Worm (Caenorhabditis elegans) whole organism, early embryonic: Measurements from ENCODE around the gene rpc-1.

Experiments used
- B0310.2 ChIP-seq: sonication (generic microtip); optimal IDR thresholded peaks from 2 replicates; lab custom pipeline; 2016; ENCODE audit warnings: mild to moderate bottlenecking, missing genetic modification characterization, missing compliant biosample characterization
- aly-1 ChIP-seq: sonication (generic microtip); optimal IDR thresholded peaks from 2 replicates; lab custom pipeline; 2016; ENCODE audit warnings: missing genetic modification characterization, missing compliant biosample characterization
- ama-1 ChIP-seq: fragments of 150-350 bp; optimal IDR thresholded peaks from 2 replicates; lab custom pipeline; 2014
- ceh-13 ChIP-seq: fragments of 200-800 bp; sonication (Bioruptor generic); optimal IDR thresholded peaks from 2 replicates; lab custom pipeline; 2018; ENCODE audit warnings: mild to moderate bottlenecking, missing genetic modification characterization, missing compliant biosample characterization
- ceh-36 ChIP-seq: sonication (generic microtip); optimal IDR thresholded peaks from 2 replicates; lab custom pipeline; 2016; ENCODE audit warnings: missing genetic modification characterization, inconsistent platforms, missing compliant biosample characterization
- hmbx-1 ChIP-seq: sonication (generic microtip); optimal IDR thresholded peaks from 2 replicates; lab custom pipeline; 2016; ENCODE audit warnings: mild to moderate bottlenecking, missing genetic modification characterization, missing compliant biosample characterization
- hmg-4 ChIP-seq: fragments of 200-800 bp; sonication (Bioruptor generic); optimal IDR thresholded peaks from 2 replicates; lab custom pipeline; 2018; ENCODE audit warnings: mild to moderate bottlenecking, missing genetic modification characterization, missing compliant biosample characterization
- pes-1 ChIP-seq: fragments of 200-800 bp; sonication (Bioruptor generic); IDR thresholded peaks from 2 replicates; pipeline ENCODE4 v1.3.6; 2022; ENCODE audit warnings: missing genetic modification reagents, missing genetic modification characterization, missing compliant biosample characterization
- scrt-1 ChIP-seq: fragments of 200-800 bp; sonication (Bioruptor generic); IDR thresholded peaks from 2 replicates; pipeline ENCODE4 v1.3.6; 2022; ENCODE audit warnings: missing genetic modification characterization, missing compliant biosample characterization
- sea-1 ChIP-seq: fragments of 200-800 bp; sonication (Bioruptor generic); conservative IDR thresholded peaks from 2 replicates; pipeline ENCODE4 v1.3.6; 2022; ENCODE audit warnings: missing genetic modification characterization, missing compliant biosample characterization
- tbx-11 ChIP-seq: fragments of 200-800 bp; sonication (Bioruptor generic); IDR thresholded peaks from 2 replicates; pipeline ENCODE4 v1.3.6; 2022; ENCODE audit warnings: missing genetic modification characterization, missing compliant biosample characterization

- TF ChIP-seq tbx-11 (GFP tag; lab: Robert Waterston, UW) (no peak), scrt-1 (no peak), ama-1 (lab: Kevin White, UChicago) (no peak), B0310.2 (no peak), sea-1 (GFP tag; lab: Robert Waterston, UW) (no peak), pes-1 (GFP tag; lab: Robert Waterston, UW) (no peak), aly-1 (no peak), ceh-13 (GFP tag; lab: Kevin White, UChicago) (no peak), ceh-36 (tag; lab: Kevin White, UChicago) (no peak), hmg-4 (GFP tag; lab: Kevin White, UChicago) (no peak), hmbx-1 (no peak)
Observed at ce11 chrIV:7167983-7168760, 2.6 kb upstream of the rpc-1 start, which contains the start of gene skr-16.
